Worm (Caenorhabditis elegans) whole organism, midembryonic: Measurements from ENCODE around the gene F41G3.10.

Source experiments
- T22C8.4 ChIP-seq: fragments of 200-800 bp; sonication (Bioruptor generic); IDR thresholded peaks from 2 replicates; pipeline ENCODE4 v1.3.6; 2022; ENCODE audit warnings: missing genetic modification characterization, missing compliant biosample characterization
- cog-1 ChIP-seq: sonication (generic microtip); optimal IDR thresholded peaks from 2 replicates; lab custom pipeline; 2016; ENCODE audit warnings: missing genetic modification characterization, missing compliant biosample characterization
- flt-1 ChIP-seq: fragments of 200-800 bp; sonication (Bioruptor generic); IDR thresholded peaks from 2 replicates; pipeline ENCODE4 v1.3.6; 2022; ENCODE audit warnings: missing genetic modification characterization, missing compliant biosample characterization
- klf-2 ChIP-seq: fragments of 200-800 bp; sonication (Bioruptor generic); conservative IDR thresholded peaks from 2 replicates; pipeline ENCODE4 v1.3.6; 2022; ENCODE audit warnings: missing genetic modification reagents, missing genetic modification characterization, missing compliant biosample characterization
- med-1 ChIP-seq: sonication (generic microtip); optimal IDR thresholded peaks from 2 replicates; lab custom pipeline; 2017; ENCODE audit warnings: missing genetic modification characterization, mild to moderate bottlenecking, missing compliant biosample characterization, antibody characterized with exemption, missing genetic modification reagents; ENCODE audit not compliant: insufficient read depth
- ref-1 ChIP-seq: fragments of 200-800 bp; sonication (Bioruptor generic); conservative IDR thresholded peaks from 2 replicates; pipeline ENCODE4 v1.3.6; 2022; ENCODE audit warnings: missing genetic modification reagents, missing genetic modification characterization, missing compliant biosample characterization
- tab-1 ChIP-seq: fragments of 200-800 bp; sonication (Bioruptor generic); IDR thresholded peaks from 2 replicates; pipeline ENCODE4 v1.3.6; 2022; ENCODE audit warnings: missing genetic modification characterization, missing compliant biosample characterization
- ztf-23 ChIP-seq: fragments of 200-800 bp; sonication (Bioruptor generic); IDR thresholded peaks from 2 replicates; pipeline ENCODE4 v1.3.6; 2022; ENCODE audit warnings: missing genetic modification reagents, missing genetic modification characterization, missing compliant biosample characterization
- ztf-29 ChIP-seq: fragments of 200-800 bp; sonication (Bioruptor generic); IDR thresholded peaks from 2 replicates; pipeline ENCODE4 v1.3.6; 2022; ENCODE audit warnings: missing genetic modification reagents, missing genetic modification characterization, missing compliant biosample characterization

DNA sequence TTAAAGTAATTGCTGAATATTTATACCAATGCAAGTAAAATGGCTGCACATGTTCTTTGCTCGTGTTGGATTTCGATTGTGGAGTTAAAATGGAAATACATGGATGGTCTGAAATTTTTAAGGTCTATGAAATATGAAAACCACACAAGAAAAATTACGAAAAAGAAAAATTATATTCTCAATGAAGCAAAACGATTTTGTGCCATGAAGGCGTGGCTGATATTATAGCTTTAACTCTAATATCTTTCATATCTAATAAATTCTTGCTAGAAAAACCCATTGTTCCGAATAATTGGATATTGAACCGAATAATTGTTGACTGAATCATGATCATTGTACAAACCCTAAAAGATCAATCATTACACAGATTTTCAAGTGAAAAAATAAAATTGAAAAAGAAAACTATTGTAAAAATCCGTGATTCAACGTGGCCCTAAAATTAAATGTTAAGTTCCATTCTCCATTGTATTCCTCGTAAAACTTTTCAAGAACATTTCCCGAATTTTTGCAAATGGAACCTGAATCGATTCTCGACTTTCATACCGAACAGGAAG is 5.4 kb upstream of the F41G3.10 start, which contains the start of the genes srx-95 and fis-1:
- TF ChIP-seq T22C8.4 (GFP tag; lab: Robert Waterston, UW) (no peak), ztf-29 (GFP tag; lab: Robert Waterston, UW) (no peak), flt-1 (GFP tag; lab: Robert Waterston, UW) (no peak), klf-2 (GFP tag; lab: Robert Waterston, UW) (no peak), med-1 (no peak), cog-1 (tag; lab: Kevin White, UChicago) (no peak), ref-1 (GFP tag; lab: Robert Waterston, UW) (no peak), tab-1 (no peak), ztf-23 (GFP tag; lab: Robert Waterston, UW) (no peak)
